Fruit fly (Drosophila melanogaster): ENCODE results near the gene CatB.

The CatB gene

DNA sequence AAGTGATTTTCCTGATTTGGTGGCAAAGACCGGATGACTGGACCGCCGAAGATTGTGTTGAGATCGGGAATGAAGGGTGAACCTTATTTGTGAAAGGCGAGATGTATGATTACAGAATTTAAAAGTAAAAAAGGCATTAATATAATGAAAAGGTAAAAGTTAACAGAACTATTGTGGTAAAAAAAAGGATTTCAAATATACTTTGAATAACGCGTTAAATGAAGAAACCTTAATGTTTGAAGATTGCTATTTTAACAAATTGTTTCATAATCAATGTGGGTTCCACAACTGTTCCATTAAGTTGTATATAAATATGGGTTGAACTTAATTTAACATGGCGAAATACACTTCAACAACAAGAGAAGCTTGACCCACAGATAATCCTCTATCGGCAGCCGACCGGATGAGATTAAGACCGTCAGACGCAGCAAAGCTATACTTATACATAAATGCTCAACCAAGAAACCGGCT is 33.1 kb upstream of the CatB start, which contains the start of gene Glt (continued):
- TF ChIP-seq topi (GFP tag; optimal IDR thresholded peaks at IDR 0.05) (peak; percentile 21), esn (GFP tag; optimal IDR thresholded peaks at IDR 0.05) (no peak), CG6808 (GFP tag; optimal IDR thresholded peaks at IDR 0.05) (peak; percentile 5), Sox102F (GFP tag; optimal IDR thresholded peaks at IDR 0.05) (peak; percentile 70), CG1621 (tag; optimal IDR thresholded peaks at IDR 0.05) (no peak), fd59A (GFP tag; optimal IDR thresholded peaks at IDR 0.05) (no peak), CG11294 (GFP tag; IDR thresholded peaks at IDR 0.05) (no peak), CG6854 (GFP tag; optimal IDR thresholded peaks at IDR 0.05) (no peak), Smox (GFP tag; optimal IDR thresholded peaks at IDR 0.05) (peak; percentile 42), eg (GFP tag; IDR thresholded peaks at IDR 0.05) (no peak), Met (GFP tag; optimal IDR thresholded peaks at IDR 0.05) (peak; percentile 56)

DNA sequence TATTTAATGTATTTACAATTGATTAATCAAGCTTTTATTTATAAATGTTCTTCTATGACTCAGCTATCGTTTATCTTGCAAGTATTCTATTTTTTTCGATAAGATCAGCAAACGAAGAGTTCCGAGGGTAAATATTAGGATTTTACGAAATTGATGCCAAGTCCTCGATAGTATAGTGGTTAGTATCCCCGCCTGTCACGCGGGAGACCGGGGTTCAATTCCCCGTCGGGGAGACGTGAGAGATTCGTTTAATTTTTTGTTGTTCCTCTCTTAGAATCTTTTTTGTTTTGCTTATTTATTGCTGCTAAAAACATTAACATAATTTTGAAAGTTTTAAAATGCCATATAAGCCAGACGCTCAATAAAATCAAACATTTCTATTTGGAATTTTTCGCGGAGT is 26.4 kb upstream of the CatB start:
- no peak for TF ChIP-seq CG6808 (GFP tag; optimal IDR thresholded peaks at IDR 0.05)
- TF ChIP-seq vri (GFP tag; optimal IDR thresholded peaks at IDR 0.05), result no peak

DNA sequence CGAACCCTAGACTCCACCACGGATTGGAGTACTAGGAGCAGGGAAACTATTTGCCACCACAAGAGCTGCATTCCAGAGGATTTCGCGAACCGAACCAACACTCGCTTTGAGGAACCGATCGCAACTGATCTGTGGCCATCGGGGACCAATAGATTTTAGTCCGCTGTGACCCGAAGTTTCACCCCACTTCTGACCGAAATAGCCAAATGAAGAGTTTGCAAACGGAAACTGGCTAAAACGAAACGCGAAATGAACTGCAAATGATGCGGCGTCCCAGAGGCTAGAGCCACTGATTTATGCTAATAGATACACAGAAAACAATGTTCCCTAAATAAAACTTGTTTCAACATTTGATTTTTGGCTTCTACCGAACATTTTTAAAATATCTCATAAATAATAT is 25.7 kb upstream of the CatB start, which contains the start of gene CG9287:
Gene CG9287 (minus strand): TSS at position 101 of the 400 bp plus-strand sequence.
- TF ChIP-seq ss (GFP tag; optimal IDR thresholded peaks at IDR 0.05) (no peak), dsx (GFP tag; optimal IDR thresholded peaks at IDR 0.05; ENCODE audit: poor library complexity, severe bottlenecking) (no peak), eg (GFP tag; IDR thresholded peaks at IDR 0.05) (no peak), CG6808 (GFP tag; optimal IDR thresholded peaks at IDR 0.05) (no peak), CG7368 (GFP tag; optimal IDR thresholded peaks at IDR 0.05) (no peak), CG16779 (tag; optimal IDR thresholded peaks at IDR 0.05) (no peak), CG11902 (GFP tag; optimal IDR thresholded peaks at IDR 0.05) (no peak), CG10669 (GFP tag; optimal IDR thresholded peaks at IDR 0.05) (no peak), spab (GFP tag; optimal IDR thresholded peaks at IDR 0.05) (no peak), CG32006 (GFP tag; optimal IDR thresholded peaks at IDR 0.05) (no peak), Ets21C (GFP tag; optimal IDR thresholded peaks at IDR 0.05) (no peak), vri (GFP tag; optimal IDR thresholded peaks at IDR 0.05) (no peak), achi (GFP tag; optimal IDR thresholded peaks at IDR 0.05) (no peak), CG4318 (GFP tag; optimal IDR thresholded peaks at IDR 0.05) (no peak), Smox (GFP tag; optimal IDR thresholded peaks at IDR 0.05) (no peak), CG8319 (GFP tag; optimal IDR thresholded peaks at IDR 0.05) (no peak), Hr39 (GFP tag; optimal IDR thresholded peaks at IDR 0.05) (no peak), CG11294 (GFP tag; IDR thresholded peaks at IDR 0.05) (no peak)

DNA sequence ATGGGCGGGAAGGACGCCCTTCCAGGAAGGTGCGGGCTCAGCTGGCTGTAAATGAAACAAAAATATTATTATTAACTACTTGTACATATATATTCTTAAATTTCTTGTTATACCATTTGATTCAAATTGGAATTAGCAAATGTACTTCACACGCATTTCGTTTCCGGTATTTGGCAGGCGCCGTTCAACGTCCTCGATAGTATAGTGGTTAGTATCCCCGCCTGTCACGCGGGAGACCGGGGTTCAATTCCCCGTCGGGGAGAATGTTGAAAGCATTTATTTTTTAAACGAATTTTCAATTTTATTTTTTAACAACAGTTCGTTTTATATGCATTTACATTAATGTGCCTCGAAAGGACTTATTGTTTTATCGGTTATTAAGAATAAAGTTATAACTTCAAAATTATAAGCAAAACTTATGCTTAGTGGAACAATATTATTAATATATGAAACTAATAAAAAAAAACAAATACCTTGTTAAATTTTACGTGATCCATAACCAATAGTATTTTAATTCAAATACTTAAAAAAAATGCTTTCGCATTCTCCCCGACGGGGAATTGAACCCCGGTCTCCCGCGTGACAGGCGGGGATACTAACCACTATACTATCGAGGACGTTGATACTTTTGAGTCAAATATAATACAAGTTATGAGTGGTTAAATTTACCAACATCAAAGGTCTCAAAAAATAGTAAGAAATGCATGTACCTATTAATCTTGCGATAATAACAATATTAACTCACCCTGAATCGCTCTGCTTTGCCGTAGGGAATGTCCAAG is 21.9 kb upstream of the CatB start:
- TF ChIP-seq CG3919 (GFP tag; optimal IDR thresholded peaks at IDR 0.05) (no peak), Eip78C (GFP tag) (peak; percentile 28)

DNA sequence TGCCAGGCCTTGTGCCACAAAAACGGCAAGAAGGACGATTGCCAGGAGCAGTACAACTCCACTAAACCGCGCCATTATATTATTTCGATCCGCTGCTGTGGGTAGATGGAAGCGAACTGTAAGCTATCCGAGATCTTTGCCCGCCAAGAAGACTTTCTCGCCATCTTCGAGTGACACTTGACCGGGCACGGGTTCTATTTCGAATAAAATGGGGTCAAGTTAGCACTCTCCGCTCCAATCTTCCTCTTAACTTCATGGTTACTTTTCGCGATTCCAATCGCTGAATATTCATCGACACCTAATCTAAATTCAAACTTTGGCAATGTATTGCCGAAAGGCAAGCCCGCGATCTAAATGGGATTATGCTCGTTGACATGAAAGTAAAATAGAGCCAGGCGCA is 21.1 kb upstream of the CatB start, which contains the start of gene CG9289:
Gene CG9289 (minus strand): TSS at position 101 of the 400 bp plus-strand sequence.
- TF ChIP-seq dac (GFP tag; optimal IDR thresholded peaks at IDR 0.05), result no peak
- TF ChIP-seq Hr39 (GFP tag; optimal IDR thresholded peaks at IDR 0.05), result no peak
- no peak for TF ChIP-seq CG11902 (GFP tag; optimal IDR thresholded peaks at IDR 0.05)
- no peak for TF ChIP-seq CG10631 (GFP tag; optimal IDR thresholded peaks at IDR 0.05)
- TF ChIP-seq Met (GFP tag; optimal IDR thresholded peaks at IDR 0.05), result no peak
- no peak for TF ChIP-seq spab (GFP tag; optimal IDR thresholded peaks at IDR 0.05)
- no peak for TF ChIP-seq dsx (GFP tag; optimal IDR thresholded peaks at IDR 0.05; ENCODE audit: poor library complexity, severe bottlenecking)
- TF ChIP-seq Sox15 (GFP tag; optimal IDR thresholded peaks at IDR 0.05), result no peak
- no peak for TF ChIP-seq eg (GFP tag; IDR thresholded peaks at IDR 0.05)
- no peak for TF ChIP-seq CG6808 (GFP tag; optimal IDR thresholded peaks at IDR 0.05)

All from whole organism, prepupa.